Worm (Caenorhabditis elegans) whole organism, midembryonic: Measurements from ENCODE around the gene tag-267.

Experiments used
- T22C8.4 ChIP-seq: fragments of 200-800 bp; sonication (Bioruptor generic); IDR thresholded peaks from 2 replicates; pipeline ENCODE4 v1.3.6; 2022; ENCODE audit warnings: missing genetic modification characterization, missing compliant biosample characterization
- cog-1 ChIP-seq: sonication (generic microtip); optimal IDR thresholded peaks from 2 replicates; lab custom pipeline; 2016; ENCODE audit warnings: missing genetic modification characterization, missing compliant biosample characterization
- flt-1 ChIP-seq: fragments of 200-800 bp; sonication (Bioruptor generic); IDR thresholded peaks from 2 replicates; pipeline ENCODE4 v1.3.6; 2022; ENCODE audit warnings: missing genetic modification characterization, missing compliant biosample characterization
- klf-2 ChIP-seq: fragments of 200-800 bp; sonication (Bioruptor generic); conservative IDR thresholded peaks from 2 replicates; pipeline ENCODE4 v1.3.6; 2022; ENCODE audit warnings: missing genetic modification reagents, missing genetic modification characterization, missing compliant biosample characterization
- med-1 ChIP-seq: sonication (generic microtip); optimal IDR thresholded peaks from 2 replicates; lab custom pipeline; 2017; ENCODE audit warnings: missing genetic modification characterization, mild to moderate bottlenecking, missing compliant biosample characterization, antibody characterized with exemption, missing genetic modification reagents; ENCODE audit not compliant: insufficient read depth
- ref-1 ChIP-seq: fragments of 200-800 bp; sonication (Bioruptor generic); conservative IDR thresholded peaks from 2 replicates; pipeline ENCODE4 v1.3.6; 2022; ENCODE audit warnings: missing genetic modification reagents, missing genetic modification characterization, missing compliant biosample characterization
- tab-1 ChIP-seq: fragments of 200-800 bp; sonication (Bioruptor generic); IDR thresholded peaks from 2 replicates; pipeline ENCODE4 v1.3.6; 2022; ENCODE audit warnings: missing genetic modification characterization, missing compliant biosample characterization
- ztf-23 ChIP-seq: fragments of 200-800 bp; sonication (Bioruptor generic); IDR thresholded peaks from 2 replicates; pipeline ENCODE4 v1.3.6; 2022; ENCODE audit warnings: missing genetic modification reagents, missing genetic modification characterization, missing compliant biosample characterization
- ztf-29 ChIP-seq: fragments of 200-800 bp; sonication (Bioruptor generic); IDR thresholded peaks from 2 replicates; pipeline ENCODE4 v1.3.6; 2022; ENCODE audit warnings: missing genetic modification reagents, missing genetic modification characterization, missing compliant biosample characterization

tag-267 gene

ce11 chrIII:640198-640803, at the start of gene tag-267, which contains the start of gene tag-266:
TSS of gene tag-267 (plus strand) at chrIII:640790.
TSS of gene tag-266 (minus strand) at chrIII:640226.
- TF ChIP-seq ztf-23 = peak; percentile 81
- no peak for TF ChIP-seq med-1 (GFP tag; lab: Kevin White, UChicago)
- peak; percentile 57; the same call in 1 of the 2 replicates for TF ChIP-seq T22C8.4 (GFP tag; lab: Robert Waterston, UW)
- TF ChIP-seq klf-2 = peak; percentile 74
- no peak for TF ChIP-seq ztf-29
- TF ChIP-seq tab-1 (GFP tag; lab: Robert Waterston, UW) = no peak
- peak; percentile 94 for TF ChIP-seq cog-1
- TF ChIP-seq ref-1 = no peak
- peak; percentile 81; the same call in 1 of the 2 replicates for TF ChIP-seq flt-1 (GFP tag; lab: Robert Waterston, UW)

- no peak for TF ChIP-seq klf-2
- TF ChIP-seq tab-1 (GFP tag; lab: Robert Waterston, UW) = no peak
- TF ChIP-seq ztf-23 = no peak
- TF ChIP-seq flt-1 (GFP tag; lab: Robert Waterston, UW) = no peak
Measured at ce11 chrIII:595449-595848, 45.1 kb upstream of the tag-267 start.

- peak; percentile 38 for TF ChIP-seq cog-1
- peak; percentile 91 for TF ChIP-seq T22C8.4 (GFP tag; lab: Robert Waterston, UW)
- TF ChIP-seq klf-2 = no peak
- 0 out of 2 replicates have a peak, but pooled peaks have one; percentile 22 for TF ChIP-seq flt-1 (GFP tag; lab: Robert Waterston, UW)
Measured at ce11 chrIII:598168-598567, 42.4 kb upstream of the tag-267 start.

- no peak for TF ChIP-seq klf-2
- TF ChIP-seq tab-1 (GFP tag; lab: Robert Waterston, UW) = no peak
- TF ChIP-seq flt-1 (GFP tag; lab: Robert Waterston, UW) = no peak
- TF ChIP-seq ztf-29 = no peak
- no peak for TF ChIP-seq cog-1
- no peak for TF ChIP-seq ref-1
- TF ChIP-seq T22C8.4 (GFP tag; lab: Robert Waterston, UW) = no peak
- no peak for TF ChIP-seq med-1 (GFP tag; lab: Kevin White, UChicago)
- no peak for TF ChIP-seq ztf-23
Measured at ce11 chrIII:598687-599086, 41.9 kb upstream of the tag-267 start, which contains the start of gene Y55B1AR.2. TSS of gene Y55B1AR.2 (minus strand) at chrIII:598787.

- TF ChIP-seq ref-1 (no peak), ztf-23 (no peak), klf-2 (no peak), T22C8.4 (GFP tag; lab: Robert Waterston, UW) (no peak), cog-1 (no peak), med-1 (GFP tag; lab: Kevin White, UChicago) (no peak), tab-1 (GFP tag; lab: Robert Waterston, UW) (no peak), flt-1 (GFP tag; lab: Robert Waterston, UW) (no peak), ztf-29 (no peak)
Measured at ce11 chrIII:599279-599678, 41.3 kb upstream of the tag-267 start.

ce11 chrIII:600316-600932, 40.2 kb upstream of the tag-267 start, which contains the start of gene lec-6:
TSS of gene lec-6 (minus strand) at chrIII:600366.
- TF ChIP-seq cog-1 (no peak), T22C8.4 (GFP tag; lab: Robert Waterston, UW) (no peak), med-1 (GFP tag; lab: Kevin White, UChicago) (no peak), ref-1 (no peak), flt-1 (GFP tag; lab: Robert Waterston, UW) (no peak), klf-2 (no peak), ztf-29 (no peak), tab-1 (GFP tag; lab: Robert Waterston, UW) (no peak), ztf-23 (no peak)

ce11 chrIII:605415-606054, 35.1 kb upstream of the tag-267 start, which contains the start of the genes Y55B1AR.4 and ttr-7:
TSS of gene Y55B1AR.4 (minus strand) at chrIII:605515.
TSS of gene ttr-7 (plus strand) at chrIII:606004.
- TF ChIP-seq med-1 (GFP tag; lab: Kevin White, UChicago) (no peak), tab-1 (GFP tag; lab: Robert Waterston, UW) (no peak), ref-1 (no peak), T22C8.4 (GFP tag; lab: Robert Waterston, UW) (no peak), flt-1 (GFP tag; lab: Robert Waterston, UW) (no peak), ztf-29 (no peak), klf-2 (no peak), cog-1 (no peak), ztf-23 (no peak)

- TF ChIP-seq klf-2 = no peak
- no peak for TF ChIP-seq cog-1
- TF ChIP-seq ztf-23 = no peak
- TF ChIP-seq ref-1 = no peak
- TF ChIP-seq flt-1 (GFP tag; lab: Robert Waterston, UW) = no peak
- TF ChIP-seq tab-1 (GFP tag; lab: Robert Waterston, UW) = no peak
- no peak for TF ChIP-seq med-1 (GFP tag; lab: Kevin White, UChicago)
- no peak for TF ChIP-seq T22C8.4 (GFP tag; lab: Robert Waterston, UW)
- TF ChIP-seq ztf-29 = no peak
Measured at ce11 chrIII:609549-609948, 31.0 kb upstream of the tag-267 start, which contains the start of gene best-17. TSS of gene best-17 (minus strand) at chrIII:609649.

ce11 chrIII:611900-612299, 28.7 kb upstream of the tag-267 start:
- TF ChIP-seq ztf-29 (no peak), tab-1 (GFP tag; lab: Robert Waterston, UW) (no peak), cog-1 (no peak), T22C8.4 (GFP tag; lab: Robert Waterston, UW) (no peak), ref-1 (no peak)

- TF ChIP-seq klf-2 (no peak), ref-1 (no peak)
Measured at ce11 chrIII:612759-613158, 27.8 kb upstream of the tag-267 start.
